Worm (Caenorhabditis elegans): ENCODE results near the gene algn-9.

DNA sequence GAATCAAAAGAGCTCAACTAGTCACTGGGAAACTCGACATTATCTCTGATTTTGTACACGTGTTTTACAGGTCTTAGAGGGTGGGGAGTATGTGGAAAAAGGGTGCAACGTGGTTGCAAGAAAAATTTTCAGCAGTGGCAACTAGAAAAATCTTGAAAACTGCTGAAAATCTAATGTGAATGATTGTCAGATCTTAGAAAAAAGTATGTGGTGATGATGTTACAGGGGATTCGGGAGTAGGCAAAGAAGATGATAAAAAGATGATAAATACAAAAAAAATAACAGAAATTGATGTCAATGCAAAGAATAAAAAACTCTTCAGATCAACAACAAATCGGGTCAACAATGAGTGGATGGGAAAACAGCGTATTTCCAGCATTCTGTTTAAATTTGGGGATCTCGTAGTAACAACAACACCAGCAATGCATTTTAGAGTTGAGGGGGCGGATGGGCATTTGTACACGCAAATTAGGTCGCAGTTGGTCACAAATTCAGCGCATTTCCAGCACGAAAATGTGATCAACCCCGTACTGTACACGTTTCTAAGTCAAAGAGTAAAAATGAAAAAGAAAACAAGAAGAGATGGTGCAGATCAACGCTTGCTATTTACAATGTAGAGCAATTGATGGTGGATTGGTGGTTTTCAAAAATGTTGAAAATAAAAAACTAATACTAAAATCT lies 40.5 kb upstream of the algn-9 start:
- no peak for TF ChIP-seq hmbx-1 (tag; optimal IDR thresholded peaks at IDR 0.05)
- no peak for TF ChIP-seq F13C5.2 (tag; optimal IDR thresholded peaks at IDR 0.05)
- TF ChIP-seq ceh-13 (GFP tag; optimal IDR thresholded peaks at IDR 0.05): no peak
- no peak for TF ChIP-seq ceh-36 (tag; optimal IDR thresholded peaks at IDR 0.05)
- no peak for TF ChIP-seq ama-1 (optimal IDR thresholded peaks at IDR 0.05)
- no peak for TF ChIP-seq sea-1 (GFP tag; conservative IDR thresholded peaks at IDR 0.05)
- TF ChIP-seq ets-7 (tag; optimal IDR thresholded peaks at IDR 0.05): no peak
- TF ChIP-seq scrt-1 (GFP tag; IDR thresholded peaks at IDR 0.05): 0 out of 2 replicates have a peak, but pooled peaks have one; percentile 35
- TF ChIP-seq pes-1 (GFP tag; IDR thresholded peaks at IDR 0.05): no peak

All from whole organism, early embryonic.